Worm (Caenorhabditis elegans) whole organism, L4 larva: ENCODE results near the gene T24A6.20.

Source experiments
- F10B5.3 ChIP-seq: sonication (generic microtip); optimal IDR thresholded peaks from 2 replicates; lab custom pipeline; 2016; ENCODE audit warnings: mild to moderate bottlenecking, missing genetic modification characterization, missing compliant biosample characterization
- F49E8.2 ChIP-seq: sonication (generic microtip); optimal IDR thresholded peaks from 2 replicates; lab custom pipeline; 2016; ENCODE audit warnings: missing compliant biosample characterization, mild to moderate bottlenecking, missing genetic modification characterization, borderline replicate concordance
- T20F7.1 ChIP-seq: fragments of 200-800 bp; sonication (Bioruptor generic); optimal IDR thresholded peaks from 2 replicates; lab custom pipeline; 2018; ENCODE audit warnings: mild to moderate bottlenecking, missing genetic modification characterization, missing compliant biosample characterization
- T26A8.4 ChIP-seq: fragments of 200-800 bp; sonication (Bioruptor generic); IDR thresholded peaks from 2 replicates; pipeline ENCODE4 v1.3.6; 2022; ENCODE audit warnings: missing genetic modification characterization, missing compliant biosample characterization
- Y5F2A.4 ChIP-seq: fragments of 200-800 bp; sonication (Bioruptor generic); optimal IDR thresholded peaks from 2 replicates; lab custom pipeline; 2018; ENCODE audit warnings: mild to moderate bottlenecking, missing genetic modification characterization, missing compliant biosample characterization
- aha-1 ChIP-seq: fragments of 150-350 bp; peaks from one replicate; lab custom pipeline; 2014; ENCODE audit warnings: missing biosample characterization, missing genetic modification characterization
- ama-1 ChIP-seq: fragments of 150-350 bp; optimal IDR thresholded peaks from 2 replicates; lab custom pipeline; 2014; ENCODE audit warnings: inconsistent platforms, mixed read lengths
- arid-1 ChIP-seq: fragments of 200-800 bp; sonication (Bioruptor generic); conservative IDR thresholded peaks from 2 replicates; pipeline ENCODE4 v1.3.6; 2022; ENCODE audit warnings: missing genetic modification reagents, missing genetic modification characterization, missing compliant biosample characterization
- attf-4 ChIP-seq: sonication (generic microtip); optimal IDR thresholded peaks from 3 replicates; lab custom pipeline; 2017; ENCODE audit warnings: missing biosample characterization, missing genetic modification characterization
- ceh-44 ChIP-seq: fragments of 200-800 bp; sonication (Bioruptor generic); IDR thresholded peaks from 2 replicates; pipeline ENCODE4 v1.3.6; 2022; ENCODE audit warnings: missing genetic modification reagents, missing genetic modification characterization, missing compliant biosample characterization
- ctbp-1 ChIP-seq: fragments of 200-800 bp; sonication (Bioruptor generic); IDR thresholded peaks from 2 replicates; pipeline ENCODE4 v1.3.6; 2022; ENCODE audit warnings: missing genetic modification reagents, missing genetic modification characterization, missing compliant biosample characterization
- daf-12 ChIP-seq: fragments of 150-350 bp; optimal IDR thresholded peaks from 2 replicates; lab custom pipeline; 2014; ENCODE audit warnings: missing biosample characterization, missing genetic modification reagents, missing genetic modification characterization
- daf-16 ChIP-seq, 3 experiments: sonication (generic microtip); optimal IDR thresholded peaks; 2 replicates each; lab custom pipeline; 2016 to 2017; ENCODE audit warnings: missing genetic modification characterization in 3 of 3, missing genetic modification reagents in 3 of 3, mild to moderate bottlenecking in 2 of 3, missing compliant biosample characterization in 2 of 3, missing biosample characterization in 1 of 3, moderate library complexity in 1 of 3
- daf-19 ChIP-seq: fragments of 200-800 bp; sonication (Bioruptor generic); conservative IDR thresholded peaks from 2 replicates; pipeline ENCODE4 v1.3.6; 2022; ENCODE audit warnings: missing genetic modification characterization, missing compliant biosample characterization
- egl-27 ChIP-seq: sonication (generic microtip); optimal IDR thresholded peaks from 3 replicates; lab custom pipeline; 2017; ENCODE audit warnings: missing biosample characterization, missing genetic modification reagents, missing genetic modification characterization
- lim-7 ChIP-seq: fragments of 200-800 bp; sonication (Bioruptor generic); IDR thresholded peaks from 2 replicates; pipeline ENCODE4 v1.3.6; 2022; ENCODE audit warnings: missing genetic modification characterization, missing compliant biosample characterization
- lin-1 ChIP-seq: fragments of 200-800 bp; sonication (Bioruptor generic); IDR thresholded peaks from 2 replicates; pipeline ENCODE4 v1.3.6; 2022; ENCODE audit warnings: missing genetic modification reagents, missing genetic modification characterization, missing compliant biosample characterization
- lin-39 ChIP-seq: fragments of 150-350 bp; optimal IDR thresholded peaks from 2 replicates; lab custom pipeline; 2014; ENCODE audit warnings: missing biosample characterization, missing genetic modification reagents, missing genetic modification characterization
- madf-9 ChIP-seq: fragments of 200-800 bp; sonication (Bioruptor generic); conservative IDR thresholded peaks from 2 replicates; pipeline ENCODE4 v1.3.6; 2022; ENCODE audit warnings: missing genetic modification reagents, missing genetic modification characterization, missing compliant biosample characterization
- mep-1 ChIP-seq: fragments of 150-350 bp; sonication (generic microtip); optimal IDR thresholded peaks from 3 replicates; lab custom pipeline; 2014; ENCODE audit warnings: missing biosample characterization, missing genetic modification characterization
- mxl-3 ChIP-seq: fragments of 200-800 bp; sonication (Bioruptor generic); optimal IDR thresholded peaks from 2 replicates; lab custom pipeline; 2018; ENCODE audit warnings: mild to moderate bottlenecking, missing genetic modification characterization, missing compliant biosample characterization
- nhr-11 ChIP-seq: fragments of 150-350 bp; optimal IDR thresholded peaks from 2 replicates; lab custom pipeline; 2014; ENCODE audit warnings: missing biosample characterization, missing genetic modification characterization
- nhr-28 ChIP-seq: fragments of 150-350 bp; optimal IDR thresholded peaks from 2 replicates; lab custom pipeline; 2014; ENCODE audit warnings: missing biosample characterization, missing genetic modification characterization
- nhr-6 ChIP-seq: fragments of 150-350 bp; optimal IDR thresholded peaks from 2 replicates; lab custom pipeline; 2014; ENCODE audit warnings: missing biosample characterization, missing genetic modification characterization
- nhr-77 ChIP-seq: fragments of 150-350 bp; optimal IDR thresholded peaks from 2 replicates; lab custom pipeline; 2014; ENCODE audit warnings: missing biosample characterization, missing genetic modification characterization
- pha-4 ChIP-seq, 2 experiments: fragments of 150-350 bp in 1 of 2; fragments of 200-800 bp in 1 of 2; sonication (Bioruptor generic) in 1 of 2; IDR thresholded peaks in 1 of 2; optimal IDR thresholded peaks in 1 of 2; 2 replicates each; pipeline versions ENCODE4 v1.3.6 to Lab custom; 2014 to 2022; ENCODE audit warnings: missing genetic modification characterization in 2 of 2, missing genetic modification reagents in 2 of 2, missing biosample characterization in 1 of 2, missing compliant biosample characterization in 1 of 2
- php-3 ChIP-seq: fragments of 200-800 bp; sonication (Bioruptor generic); IDR thresholded peaks from 2 replicates; pipeline ENCODE4 v1.3.6; 2022; ENCODE audit warnings: missing genetic modification reagents, missing genetic modification characterization, missing compliant biosample characterization
- pqm-1 ChIP-seq: sonication (generic microtip); optimal IDR thresholded peaks from 2 replicates; lab custom pipeline; 2017; ENCODE audit warnings: missing biosample characterization, missing genetic modification characterization
- sdz-12 ChIP-seq: fragments of 200-800 bp; sonication (Bioruptor generic); optimal IDR thresholded peaks from 2 replicates; lab custom pipeline; 2018; ENCODE audit warnings: mild to moderate bottlenecking, missing genetic modification characterization, missing compliant biosample characterization
- set-16 ChIP-seq: fragments of 200-800 bp; sonication (Bioruptor generic); IDR thresholded peaks from 2 replicates; pipeline ENCODE4 v1.3.6; 2022; ENCODE audit warnings: missing genetic modification reagents, missing genetic modification characterization, missing compliant biosample characterization
- snpc-4 ChIP-seq: fragments of 150-350 bp; optimal IDR thresholded peaks from 2 replicates; lab custom pipeline; 2014; ENCODE audit warnings: missing biosample characterization, missing genetic modification characterization
- spr-1 ChIP-seq: sonication (generic microtip); optimal IDR thresholded peaks from 2 replicates; lab custom pipeline; 2016; ENCODE audit warnings: mild to moderate bottlenecking, missing genetic modification characterization, missing compliant biosample characterization
- unc-130 ChIP-seq: sonication (generic microtip); optimal IDR thresholded peaks from 2 replicates; lab custom pipeline; 2016; ENCODE audit warnings: missing genetic modification reagents, missing genetic modification characterization, missing compliant biosample characterization
- unc-62 ChIP-seq, 3 experiments: fragments of 150-350 bp in 1 of 3; sonication (generic microtip); optimal IDR thresholded peaks in 2 of 3; peaks in 1 of 3; 1 replicate in 1 of 3; 2 replicates in 2 of 3; lab custom pipeline; 2014 to 2017; ENCODE audit warnings: missing biosample characterization in 3 of 3, missing genetic modification characterization in 3 of 3, missing genetic modification reagents in 3 of 3, missing genotype in 1 of 3
- vab-7 ChIP-seq: fragments of 200-800 bp; sonication (Bioruptor generic); IDR thresholded peaks from 2 replicates; pipeline ENCODE4 v1.3.6; 2022; ENCODE audit warnings: missing genetic modification reagents, missing genetic modification characterization, missing compliant biosample characterization
- zag-1 ChIP-seq: fragments of 150-350 bp; optimal IDR thresholded peaks from 2 replicates; lab custom pipeline; 2014; ENCODE audit warnings: missing biosample characterization, missing genetic modification characterization
- zfp-2 ChIP-seq: sonication (generic microtip); optimal IDR thresholded peaks from 2 replicates; lab custom pipeline; 2016; ENCODE audit warnings: mild to moderate bottlenecking, missing genetic modification characterization, missing compliant biosample characterization
- ztf-7 ChIP-seq: fragments of 150-350 bp; optimal IDR thresholded peaks from 2 replicates; lab custom pipeline; 2014; ENCODE audit warnings: missing biosample characterization, missing genetic modification characterization

T24A6.20 gene

ce11 chrV:3509878-3510277 lies 43.1 kb upstream of the T24A6.20 start, which contains the start of gene str-228:
str-228 (plus strand) TSS chrV:3510178.
- TF ChIP-seq F10B5.3 (tag; lab: Kevin White, UChicago): no peak
- TF ChIP-seq aha-1 (tag; lab: Kevin White, UChicago): peak; percentile 42
- TF ChIP-seq, all 104 proteins: peak for 1

DNA sequence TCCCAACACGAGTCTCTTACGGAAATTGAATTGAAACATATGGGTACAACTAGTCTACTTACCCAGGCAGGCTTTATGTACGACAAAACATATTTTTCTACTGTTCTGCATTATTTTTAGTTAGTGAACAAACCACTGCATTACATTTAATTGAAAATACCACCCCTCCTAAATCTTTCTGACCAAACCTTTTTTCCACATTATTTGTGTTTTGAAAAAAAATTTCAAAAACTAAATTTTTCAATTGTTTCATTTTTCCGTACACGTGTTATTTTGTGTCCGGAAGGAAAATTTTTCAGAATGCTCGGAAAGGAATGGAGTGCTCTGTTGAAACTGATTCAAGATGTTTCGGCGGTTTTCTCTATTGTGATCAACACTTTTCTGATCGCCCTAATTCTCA lies 40.6 kb upstream of the T24A6.20 start, which contains the start of gene str-226:
str-226 (plus strand) TSS at position 301 of the 400 bp plus-strand sequence.
- no peak for TF ChIP-seq ama-1
- TF ChIP-seq F49E8.2 (tag; lab: Kevin White, UChicago): no peak
- TF ChIP-seq daf-16 (GFP tag; optimal IDR thresholded peaks at IDR 0.05; lab: Kevin White, UChicago): no peak
- TF ChIP-seq daf-16 (tag; optimal IDR thresholded peaks at IDR 0.05; lab: Kevin White, UChicago): no peak
- TF ChIP-seq zfp-2: no peak
- TF ChIP-seq T20F7.1: no peak
- no peak for TF ChIP-seq set-16 (GFP tag; lab: Robert Waterston, UW)

- TF ChIP-seq unc-62 (GFP tag; optimal IDR thresholded peaks at IDR 0.05 in 1 of 2; lab: Kevin White, UChicago) (peak in 1 of 2 experiments; percentile 2), unc-62 (tag; optimal IDR thresholded peaks at IDR 0.05; lab: Kevin White, UChicago) (no peak), vab-7 (GFP tag; lab: Robert Waterston, UW) (no peak), daf-19 (GFP tag; lab: Robert Waterston, UW) (no peak), pqm-1 (tag; lab: Kevin White, UChicago) (no peak)
- TF ChIP-seq, all 104 proteins: peak for 1
Observed at ce11 chrV:3517889-3518288, 35.0 kb upstream of the T24A6.20 start, which contains the start of gene str-227. str-227 (plus strand) TSS chrV:3518189.

ce11 chrV:3523262-3523661 lies 29.7 kb upstream of the T24A6.20 start, which contains the start of gene irg-1:
irg-1 (plus strand) TSS chrV:3523587.
- TF ChIP-seq nhr-28 (peak; percentile 54), daf-12 (tag; lab: Kevin White, UChicago) (no peak), lin-1 (GFP tag; lab: Robert Waterston, UW) (no peak), aha-1 (tag; lab: Kevin White, UChicago) (peak; percentile 56), unc-62 (GFP tag; optimal IDR thresholded peaks at IDR 0.05 in 1 of 2; lab: Kevin White, UChicago) (peak in 1 of 2 experiments; percentile 27), unc-62 (tag; optimal IDR thresholded peaks at IDR 0.05; lab: Kevin White, UChicago) (no peak), php-3 (GFP tag; lab: Robert Waterston, UW) (no peak), pha-4 (GFP tag; IDR thresholded peaks at IDR 0.05; lab: Robert Waterston, UW) (no peak), pha-4 (tag; optimal IDR thresholded peaks at IDR 0.05; lab: Kevin White, UChicago) (peak; percentile 30), lim-7 (no peak), nhr-77 (tag; lab: Kevin White, UChicago) (peak; percentile 37), pqm-1 (tag; lab: Kevin White, UChicago) (peak; percentile 4), daf-16 (GFP tag; optimal IDR thresholded peaks at IDR 0.05; lab: Kevin White, UChicago) (no peak), daf-16 (tag; optimal IDR thresholded peaks at IDR 0.05; lab: Kevin White, UChicago) (peak; percentile 72)

DNA sequence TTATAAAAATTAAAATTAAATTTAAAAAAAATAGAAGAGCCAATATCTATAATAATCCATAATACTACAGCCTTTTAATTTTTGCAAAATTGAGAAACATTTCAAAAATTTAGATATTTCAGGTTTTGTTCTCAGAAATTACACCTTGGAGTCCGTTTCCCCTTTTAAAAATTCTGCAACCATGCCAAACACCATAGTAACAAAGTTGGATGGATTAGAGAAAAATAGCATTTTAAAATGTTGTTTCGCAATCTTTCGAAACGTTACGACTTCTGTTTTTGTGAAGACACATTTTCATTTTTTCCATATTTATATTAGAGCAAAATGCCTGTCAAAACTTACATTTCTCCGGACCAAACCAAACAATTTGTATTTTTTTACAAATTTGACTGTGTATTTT lies 28.0 kb upstream of the T24A6.20 start, which contains the start of gene T24A6.7:
T24A6.7 (plus strand) TSS at position 301 of the 400 bp plus-strand sequence.
- TF ChIP-seq mxl-3 (GFP tag; lab: Kevin White, UChicago): no peak
- TF ChIP-seq nhr-6: no peak
- no peak for TF ChIP-seq attf-4 (tag; lab: Kevin White, UChicago)
- no peak for TF ChIP-seq egl-27 (tag; lab: Kevin White, UChicago)
- no peak for TF ChIP-seq T26A8.4
- no peak for TF ChIP-seq ztf-7
- no peak for TF ChIP-seq zag-1 (tag; lab: Kevin White, UChicago)
- TF ChIP-seq zfp-2: no peak
- no peak for TF ChIP-seq arid-1 (GFP tag; lab: Robert Waterston, UW)
- TF ChIP-seq ctbp-1 (GFP tag; lab: Robert Waterston, UW): no peak
- no peak for TF ChIP-seq ceh-44 (GFP tag; lab: Robert Waterston, UW)
- TF ChIP-seq, all 104 proteins: peak for 0

ce11 chrV:3526882-3527281 lies 26.1 kb upstream of the T24A6.20 start, which contains the start of gene str-260:
str-260 (plus strand) TSS chrV:3527182.
- TF ChIP-seq Y5F2A.4 (GFP tag; lab: Kevin White, UChicago) (no peak), lin-39 (no peak), unc-130 (GFP tag; lab: Kevin White, UChicago) (no peak), spr-1 (tag; lab: Kevin White, UChicago) (no peak), nhr-11 (tag; lab: Kevin White, UChicago) (no peak), aha-1 (tag; lab: Kevin White, UChicago) (no peak), unc-62 (GFP tag; optimal IDR thresholded peaks at IDR 0.05 in 1 of 2; lab: Kevin White, UChicago) (no peak), unc-62 (tag; optimal IDR thresholded peaks at IDR 0.05; lab: Kevin White, UChicago) (no peak), snpc-4 (tag; lab: Kevin White, UChicago) (no peak), nhr-77 (tag; lab: Kevin White, UChicago) (no peak), madf-9 (GFP tag; lab: Robert Waterston, UW) (no peak), lim-7 (no peak), mep-1 (tag; lab: Kevin White, UChicago) (no peak), sdz-12 (GFP tag; lab: Kevin White, UChicago) (no peak)
- TF ChIP-seq, all 104 proteins: peak for 0
